Fruit fly (Drosophila melanogaster) whole organism, wandering third instar larva: ENCODE results near the gene MESK4.

ENCODE experiments used
- Abd-B ChIP-seq: fragments of >200 bp; optimal IDR thresholded peaks from 2 replicates; lab custom pipeline; 2017; ENCODE audit warnings: missing biosample characterization, missing genetic modification characterization
- CG32264 ChIP-seq: fragments of 200-800 bp; sonication (Bioruptor generic); optimal IDR thresholded peaks from 2 replicates; lab custom pipeline; 2016; ENCODE audit warnings: missing biosample characterization, missing genetic modification characterization
- CG9705 ChIP-seq: fragments of 200-800 bp; sonication (Bioruptor generic); optimal IDR thresholded peaks from 2 replicates; lab custom pipeline; 2018; ENCODE audit warnings: missing biosample characterization, mild to moderate bottlenecking, missing genetic modification characterization
- Dfd ChIP-seq: fragments of >200 bp; optimal IDR thresholded peaks from 2 replicates; lab custom pipeline; 2017; ENCODE audit warnings: missing biosample characterization, missing genetic modification characterization
- Dif ChIP-seq: fragments of 200-275, 200-300 bp; sonication (Bioruptor generic); optimal IDR thresholded peaks from 2 replicates; lab custom pipeline; 2018; ENCODE audit warnings: missing biosample characterization, missing genetic modification characterization; ENCODE audit not compliant: partially characterized antibody
- GATAd ChIP-seq: sonication (Bioruptor generic); optimal IDR thresholded peaks from 2 replicates; lab custom pipeline; 2016; ENCODE audit warnings: missing biosample characterization, missing genetic modification characterization
- HLH106 ChIP-seq: fragments of 200-800 bp; optimal IDR thresholded peaks from 3 replicates; lab custom pipeline; 2019; ENCODE audit warnings: missing biosample characterization, mild to moderate bottlenecking, missing genetic modification characterization, moderate library complexity
- Hnf4 ChIP-seq: fragments of 200-800 bp; sonication (Bioruptor generic); optimal IDR thresholded peaks from 2 replicates; lab custom pipeline; 2016; ENCODE audit warnings: missing biosample characterization, mild to moderate bottlenecking, missing genetic modification characterization
- Hr83 ChIP-seq: fragments of 200-300 bp; sonication (Bioruptor generic); optimal IDR thresholded peaks from 2 replicates; lab custom pipeline; 2016; ENCODE audit warnings: missing biosample characterization, mild to moderate bottlenecking, missing genetic modification characterization, moderate library complexity; ENCODE audit not compliant: poor library complexity, severe bottlenecking
- Jra ChIP-seq: sonication (Bioruptor generic); optimal IDR thresholded peaks from 2 replicates; lab custom pipeline; 2016; ENCODE audit warnings: missing biosample characterization, missing genetic modification characterization
- Mio ChIP-seq: sonication (Bioruptor generic); optimal IDR thresholded peaks from 2 replicates; lab custom pipeline; 2016; ENCODE audit warnings: missing biosample characterization, missing genetic modification characterization
- Myc ChIP-seq: fragments of >200 bp; optimal IDR thresholded peaks from 2 replicates; lab custom pipeline; 2017
- N ChIP-seq: fragments of >200 bp; optimal IDR thresholded peaks from 2 replicates; lab custom pipeline; 2018; ENCODE audit warnings: missing biosample characterization, missing external identifiers, missing genetic modification characterization
- OdsH ChIP-seq: fragments of 200-800 bp; sonication (Bioruptor generic); optimal IDR thresholded peaks from 2 replicates; lab custom pipeline; 2016; ENCODE audit warnings: missing biosample characterization, mild to moderate bottlenecking, missing genetic modification characterization
- Rel ChIP-seq, 2 experiments: fragments of 200-800 bp; sonication (Bioruptor generic) in 1 of 2; optimal IDR thresholded peaks; 2 replicates in 1 of 2; 3 replicates in 1 of 2; lab custom pipeline; 2016 to 2019; ENCODE audit warnings: mild to moderate bottlenecking in 2 of 2, missing biosample characterization in 2 of 2, missing genetic modification characterization in 2 of 2, moderate library complexity in 1 of 2
- Sp1 ChIP-seq: fragments of 200-800 bp; sonication (Bioruptor generic); optimal IDR thresholded peaks from 3 replicates; lab custom pipeline; 2019; ENCODE audit warnings: missing biosample characterization, mild to moderate bottlenecking, missing genetic modification characterization, moderate library complexity
- Vsx2 ChIP-seq: fragments of 200-300, 225-300 bp; sonication (Bioruptor generic); optimal IDR thresholded peaks from 2 replicates; lab custom pipeline; 2018; ENCODE audit warnings: missing biosample characterization, missing genetic modification characterization; ENCODE audit not compliant: partially characterized antibody
- br ChIP-seq: fragments of 200-800 bp; sonication (Bioruptor generic); optimal IDR thresholded peaks from 2 replicates; lab custom pipeline; 2016; ENCODE audit warnings: missing biosample characterization, missing genetic modification characterization
- brk ChIP-seq: fragments of 200-800 bp; sonication (Bioruptor generic); optimal IDR thresholded peaks from 2 replicates; lab custom pipeline; 2016; ENCODE audit warnings: missing biosample characterization, mild to moderate bottlenecking, missing genetic modification characterization
- dl ChIP-seq, 2 experiments: fragments of 175-275, 200-275 bp in 1 of 2; fragments of 200-275 bp in 1 of 2; sonication (Bioruptor generic); optimal IDR thresholded peaks; lab custom pipeline; 2018; ENCODE audit warnings: mild to moderate bottlenecking in 2 of 2, missing biosample characterization in 2 of 2, missing genetic modification characterization in 2 of 2, moderate library complexity in 2 of 2; ENCODE audit not compliant: partially characterized antibody in 2 of 2, insufficient read depth in 1 of 2
- dmrt93B ChIP-seq: fragments of 200-800 bp; sonication (Bioruptor generic); optimal IDR thresholded peaks from 2 replicates; lab custom pipeline; 2018; ENCODE audit warnings: missing biosample characterization, mild to moderate bottlenecking, missing genetic modification characterization
- dsf ChIP-seq: sonication (Bioruptor generic); optimal IDR thresholded peaks from 2 replicates; lab custom pipeline; 2016; ENCODE audit warnings: missing biosample characterization, missing genetic modification characterization, borderline replicate concordance
- ey ChIP-seq: fragments of 200-800 bp; sonication (Bioruptor generic); optimal IDR thresholded peaks from 2 replicates; lab custom pipeline; 2016; ENCODE audit warnings: missing biosample characterization, missing genetic modification characterization
- foxo ChIP-seq, 2 experiments: fragments of 200-800 bp; sonication (Bioruptor generic); optimal IDR thresholded peaks; 2 replicates in 1 of 2; 3 replicates in 1 of 2; lab custom pipeline; 2016 to 2017; ENCODE audit warnings: missing biosample characterization in 2 of 2, missing genetic modification characterization in 2 of 2
- fru ChIP-seq: fragments of 200-800 bp; sonication (Bioruptor generic); optimal IDR thresholded peaks from 3 replicates; lab custom pipeline; 2016; ENCODE audit warnings: missing biosample characterization, mild to moderate bottlenecking, missing genetic modification characterization
- h ChIP-seq: fragments of 200-800 bp; sonication (Bioruptor generic); optimal IDR thresholded peaks from 3 replicates; lab custom pipeline; 2016; ENCODE audit warnings: missing biosample characterization, mild to moderate bottlenecking, missing genetic modification characterization
- jim ChIP-seq: fragments of 175-275, 200-325 bp; sonication (Bioruptor generic); optimal IDR thresholded peaks from 2 replicates; lab custom pipeline; 2016; ENCODE audit warnings: missing biosample characterization, mild to moderate bottlenecking, missing genetic modification characterization
- lola ChIP-seq: fragments of >200 bp; optimal IDR thresholded peaks from 2 replicates; lab custom pipeline; 2017; ENCODE audit warnings: missing biosample characterization, missing genetic modification characterization
- pan ChIP-seq: fragments of >200 bp; optimal IDR thresholded peaks from 2 replicates; lab custom pipeline; 2017
- psq ChIP-seq: fragments of 200-800 bp; sonication (Bioruptor generic); optimal IDR thresholded peaks from 3 replicates; lab custom pipeline; 2017; ENCODE audit warnings: missing biosample characterization, mild to moderate bottlenecking, missing genetic modification characterization, moderate library complexity
- rgr ChIP-seq: fragments of 200-800 bp; sonication (Bioruptor generic); optimal IDR thresholded peaks from 3 replicates; lab custom pipeline; 2016; ENCODE audit warnings: missing biosample characterization, mild to moderate bottlenecking, missing genetic modification characterization
- sage ChIP-seq: fragments of 200-800 bp; sonication (Bioruptor generic); optimal IDR thresholded peaks from 2 replicates; lab custom pipeline; 2016; ENCODE audit warnings: missing biosample characterization, mild to moderate bottlenecking, missing genetic modification characterization
- sv ChIP-seq: fragments of 200-800 bp; sonication (Bioruptor generic); optimal IDR thresholded peaks from 3 replicates; lab custom pipeline; 2016; ENCODE audit warnings: missing biosample characterization, missing genetic modification characterization
- tai ChIP-seq: sonication (Bioruptor generic); optimal IDR thresholded peaks from 2 replicates; lab custom pipeline; 2016; ENCODE audit warnings: missing biosample characterization, missing genetic modification characterization
- usp ChIP-seq: fragments of >200 bp; optimal IDR thresholded peaks from 2 replicates; lab custom pipeline; 2017; ENCODE audit warnings: missing biosample characterization, missing genetic modification characterization
- woc ChIP-seq: sonication (Bioruptor generic); optimal IDR thresholded peaks from 2 replicates; lab custom pipeline; 2016; ENCODE audit warnings: missing biosample characterization, mild to moderate bottlenecking, missing genetic modification characterization

MESK4 gene

dm6 chr3R:16960219-16960618 is 28.4 kb upstream of the MESK4 start:
- TF ChIP-seq sv (GFP tag; lab: Kevin White, UChicago) (no peak), dmrt93B (GFP tag; lab: Kevin White, UChicago) (no peak), OdsH (GFP tag; lab: Kevin White, UChicago) (no peak), Abd-B (GFP tag; lab: Kevin White, UChicago) (no peak), brk (GFP tag; lab: Kevin White, UChicago) (no peak), br (GFP tag; lab: Kevin White, UChicago) (no peak), lola (GFP tag; lab: Kevin White, UChicago) (no peak), Rel (GFP tag; optimal IDR thresholded peaks at IDR 0.05; lab: Kevin White, UChicago) (no peak), Rel (tag; optimal IDR thresholded peaks at IDR 0.05; lab: Kevin White, UChicago) (no peak), psq (GFP tag; lab: Kevin White, UChicago) (no peak), dl (GFP tag; optimal IDR thresholded peaks at IDR 0.05; lab: Kevin White, UChicago; ENCODE audit: insufficient read depth in 1 of 2, partially characterized antibody in 2 of 2) (no peak), jim (GFP tag; lab: Kevin White, UChicago) (no peak), Dfd (GFP tag; lab: Kevin White, UChicago) (no peak), Jra (GFP tag; lab: Kevin White, UChicago) (no peak), usp (GFP tag; lab: Kevin White, UChicago) (no peak), GATAd (GFP tag; lab: Kevin White, UChicago) (no peak), Dif (GFP tag; lab: Kevin White, UChicago) (no peak), ey (GFP tag; lab: Kevin White, UChicago) (no peak), sage (GFP tag; lab: Kevin White, UChicago) (no peak), Sp1 (GFP tag; lab: Kevin White, UChicago) (no peak), h (GFP tag; lab: Kevin White, UChicago) (no peak)

dm6 chr3R:16962303-16962702 is 26.3 kb upstream of the MESK4 start:
- TF ChIP-seq sv (GFP tag; lab: Kevin White, UChicago), result no peak
- TF ChIP-seq Vsx2 (GFP tag; lab: Kevin White, UChicago), result no peak
- TF ChIP-seq Mio, result no peak
- no peak for TF ChIP-seq fru
- TF ChIP-seq CG32264 (GFP tag; lab: Kevin White, UChicago), result no peak
- no peak for TF ChIP-seq Abd-B (GFP tag; lab: Kevin White, UChicago)
- no peak for TF ChIP-seq N
- TF ChIP-seq ey (GFP tag; lab: Kevin White, UChicago), result no peak
- TF ChIP-seq jim (GFP tag; lab: Kevin White, UChicago), result no peak
- TF ChIP-seq dsf (GFP tag; lab: Kevin White, UChicago), result no peak
- TF ChIP-seq Sp1 (GFP tag; lab: Kevin White, UChicago), result no peak

- TF ChIP-seq Dfd (GFP tag; lab: Kevin White, UChicago) (no peak), Abd-B (GFP tag; lab: Kevin White, UChicago) (no peak), h (GFP tag; lab: Kevin White, UChicago) (no peak), woc (GFP tag; lab: Kevin White, UChicago) (peak; percentile 64), usp (GFP tag; lab: Kevin White, UChicago) (no peak), rgr (GFP tag; lab: Kevin White, UChicago) (no peak), lola (GFP tag; lab: Kevin White, UChicago) (no peak), Mio (no peak), OdsH (GFP tag; lab: Kevin White, UChicago) (peak; percentile 35), Dif (GFP tag; lab: Kevin White, UChicago) (no peak), pan (lab: Kevin White, UChicago) (no peak), ey (GFP tag; lab: Kevin White, UChicago) (no peak), sage (GFP tag; lab: Kevin White, UChicago) (no peak), fru (no peak), foxo (GFP tag; optimal IDR thresholded peaks at IDR 0.05; lab: Kevin White, UChicago) (no peak), tai (GFP tag; lab: Kevin White, UChicago) (no peak), jim (GFP tag; lab: Kevin White, UChicago) (no peak), Myc (lab: Kevin White, UChicago) (peak; percentile 93), sv (GFP tag; lab: Kevin White, UChicago) (peak; percentile 38), Rel (GFP tag; optimal IDR thresholded peaks at IDR 0.05; lab: Kevin White, UChicago) (no peak), Rel (tag; optimal IDR thresholded peaks at IDR 0.05; lab: Kevin White, UChicago) (no peak), Hr83 (GFP tag; lab: Kevin White, UChicago) (no peak), CG9705 (GFP tag; lab: Kevin White, UChicago) (peak; percentile 44), HLH106 (tag; lab: Kevin White, UChicago) (peak; percentile 69), psq (GFP tag; lab: Kevin White, UChicago) (no peak), dmrt93B (GFP tag; lab: Kevin White, UChicago) (no peak), Vsx2 (GFP tag; lab: Kevin White, UChicago) (peak; percentile 52), Hnf4 (GFP tag; lab: Kevin White, UChicago) (peak; percentile 14), Jra (GFP tag; lab: Kevin White, UChicago) (no peak)
These were observed 19.0 kb upstream of the MESK4 start for dm6 chr3R:16969361-16970355.
